Fruit fly (Drosophila melanogaster) whole organism, larva: ENCODE results near the gene Mob2.
A peak's percentile ranks its signal among the peaks of the same experiment; 100 is the strongest.
"Not testable (repeated sequence)": the region's sequence is repeated elsewhere in the genome, so short reads cannot be mapped to it uniquely, and the experiment has no call there.

Experiments
- noc ChIP-seq: fragments of 200-800 bp; sonication (Bioruptor generic); optimal IDR thresholded peaks from 3 replicates; lab custom pipeline; 2019; ENCODE audit warnings: missing biosample characterization, mild to moderate bottlenecking, missing genetic modification characterization, moderate library complexity

The Mob2 gene

DNA sequence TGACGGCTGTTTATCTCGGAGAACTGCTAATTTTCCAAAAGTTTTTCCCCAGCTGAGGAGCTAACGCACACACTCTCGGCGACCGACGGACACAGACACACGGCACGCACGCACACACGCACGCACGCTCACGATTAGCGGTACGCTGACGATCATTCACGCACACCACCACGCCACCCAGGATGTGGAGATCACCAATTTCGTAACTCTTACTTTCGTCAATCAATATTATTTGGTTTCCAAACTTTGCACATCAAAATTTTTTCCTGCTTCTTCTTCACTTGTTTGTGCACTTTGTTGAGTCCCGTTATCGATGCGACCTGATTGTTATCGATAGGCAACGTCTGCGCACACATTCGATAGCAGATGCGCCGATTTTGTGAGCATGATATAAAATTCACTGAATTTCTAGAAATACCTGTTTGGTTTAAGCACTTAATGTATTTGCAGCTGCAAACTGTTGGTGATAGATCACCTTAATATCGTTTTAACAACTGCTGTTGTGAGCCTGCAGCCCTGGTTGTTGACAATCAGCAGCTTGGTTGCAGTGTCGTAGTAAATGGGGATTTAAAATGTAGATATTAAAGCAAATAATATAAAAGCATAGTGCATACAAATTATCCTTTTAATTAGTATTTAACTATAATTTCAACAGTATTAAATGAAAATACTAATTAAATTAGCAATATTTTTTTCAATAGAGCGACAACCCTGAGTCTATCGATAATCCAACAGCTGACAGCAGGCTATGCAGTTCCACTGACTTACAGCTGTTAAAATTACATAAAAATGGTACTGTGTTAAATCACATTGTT lies at the start of gene Mob2, which contains the start of gene CG7394:
TSS of gene Mob2 (minus strand) at position 288 of the 815 bp plus-strand sequence.
TSS of gene CG7394 (plus strand) at position 51 of the 815 bp plus-strand sequence.
- TF ChIP-seq noc: peak; percentile 88

dm6 chr3L:11609835-11610234 lies 47.8 kb upstream of the Mob2 start, which contains the start of gene CG42832:
Gene CG42832, plus strand, starts transcription at chr3L:11610135.
- no peak for TF ChIP-seq noc

- TF ChIP-seq noc: no peak
Measured at dm6 chr3L:11609153-11609809, 47.2 kb upstream of the Mob2 start, which contains the start of gene Duba. Gene Duba, minus strand, starts transcription at chr3L:11609465.

DNA sequence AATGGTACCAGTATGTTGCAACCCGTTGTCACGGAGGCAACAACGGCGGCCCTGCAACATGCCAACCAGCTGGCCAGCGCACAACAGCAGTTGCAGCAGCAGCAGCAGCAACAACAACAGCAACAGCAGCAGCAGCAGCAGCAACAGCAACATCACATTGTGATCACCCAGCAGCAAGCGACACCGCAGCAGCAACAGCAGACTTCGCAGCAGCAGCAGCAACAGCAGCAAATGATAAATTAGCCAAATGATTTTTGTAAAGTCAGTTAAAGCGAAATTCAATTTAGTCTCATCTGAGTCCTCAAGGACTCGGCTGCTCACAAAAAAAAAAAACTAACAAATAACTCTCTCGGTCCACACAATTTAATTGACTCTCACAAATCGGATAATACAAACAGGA lies 42.2 kb upstream of the Mob2 start:
- TF ChIP-seq noc: no peak

- no peak for TF ChIP-seq noc
Measured at dm6 chr3L:11602040-11602439, 40.0 kb upstream of the Mob2 start.

DNA sequence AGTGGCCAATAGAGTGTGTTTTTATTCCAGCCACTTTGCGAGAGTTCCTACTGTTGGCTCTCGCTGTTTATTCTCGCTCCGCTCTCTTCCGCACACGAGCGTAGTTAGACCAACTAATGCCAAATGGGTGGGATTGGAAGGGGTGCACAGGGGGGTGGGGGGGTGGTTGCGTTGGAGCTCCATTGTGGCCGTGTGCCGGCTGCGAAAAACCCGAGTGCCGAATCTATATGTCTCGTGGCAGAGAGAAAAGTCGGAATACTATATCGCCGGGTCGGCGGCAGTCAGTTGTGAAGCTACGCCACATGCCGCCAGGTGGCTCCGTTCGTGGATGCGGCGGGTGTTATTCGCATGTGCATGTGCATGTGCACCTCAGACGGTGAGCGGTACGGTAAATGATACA lies 39.1 kb upstream of the Mob2 start:
- no peak for TF ChIP-seq noc

dm6 chr3L:11599965-11600420 lies 38.0 kb upstream of the Mob2 start, which contains the start of the genes CG14137 and CG46394:
Gene CG14137, minus strand, starts transcription at chr3L:11600065.
Gene CG46394, plus strand, starts transcription at chr3L:11600370.
- no peak for TF ChIP-seq noc

- no peak for TF ChIP-seq noc
Measured at dm6 chr3L:11599255-11599654, 37.2 kb upstream of the Mob2 start.

DNA sequence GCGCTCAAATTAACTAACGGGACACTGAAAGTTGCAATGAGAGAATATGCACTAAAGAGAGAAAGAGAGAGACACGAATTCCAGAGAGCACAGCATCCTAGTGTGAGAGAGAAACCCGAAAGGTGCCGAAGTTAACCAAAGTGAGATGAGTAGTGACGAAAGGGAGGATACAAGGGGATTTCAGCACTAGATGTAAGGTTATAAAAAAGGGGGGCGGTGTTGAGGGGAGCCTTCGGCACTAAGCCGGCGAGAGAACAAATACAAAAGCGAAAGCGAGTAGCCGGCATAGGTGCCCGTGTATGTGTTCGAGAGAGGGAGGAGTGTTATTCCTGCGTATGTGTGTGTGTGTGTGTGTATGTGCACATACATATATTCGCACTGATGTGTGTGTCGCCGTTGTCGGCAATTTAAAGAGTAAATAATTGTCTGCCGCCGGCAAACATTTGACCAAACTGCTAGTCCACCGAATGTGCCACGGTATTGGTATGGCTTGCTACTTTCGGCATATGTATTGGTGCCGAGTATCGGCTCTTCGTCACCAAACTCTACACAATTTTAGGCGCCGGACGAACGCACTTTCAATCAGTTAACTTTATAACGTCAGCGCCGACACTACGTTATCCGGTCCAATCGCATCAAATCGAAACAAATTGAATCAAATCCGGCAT lies 34.7 kb upstream of the Mob2 start, which contains the start of gene CG7368:
TSS of gene CG7368 (plus strand) at position 618 of the 668 bp plus-strand sequence.
- TF ChIP-seq noc: no peak

dm6 chr3L:11593778-11594177 lies 31.7 kb upstream of the Mob2 start:
- TF ChIP-seq noc: no peak

- TF ChIP-seq noc: no peak
Measured at dm6 chr3L:11591803-11592202, 29.8 kb upstream of the Mob2 start.

- TF ChIP-seq noc: no peak
Measured at dm6 chr3L:11591131-11591530, 29.1 kb upstream of the Mob2 start, which contains the start of gene CG33268. Gene CG33268, minus strand, starts transcription at chr3L:11591231.

DNA sequence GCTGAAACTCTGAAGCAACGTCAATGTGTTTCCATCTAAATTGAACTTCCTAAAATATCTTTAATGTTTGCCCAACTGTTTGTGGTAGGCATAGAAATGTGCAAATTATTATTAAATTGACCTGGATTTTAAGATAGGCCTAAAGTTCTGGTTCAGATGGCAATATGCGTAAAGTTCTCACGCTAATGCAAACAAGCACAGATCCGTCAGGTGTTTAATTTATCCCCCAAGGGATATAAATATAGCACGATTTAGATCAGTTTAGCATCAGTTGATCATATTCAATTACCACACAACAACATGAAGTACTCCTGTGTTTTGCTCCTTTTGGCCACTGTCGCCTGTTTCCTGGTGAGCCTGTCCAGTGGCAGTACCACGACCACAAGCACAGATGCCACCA lies 27.4 kb upstream of the Mob2 start, which contains the start of gene CG7377:
TSS of gene CG7377 (plus strand) at position 301 of the 400 bp plus-strand sequence.
- not testable (repeated sequence) for TF ChIP-seq noc

- TF ChIP-seq noc: no peak
Measured at dm6 chr3L:11588594-11588993, 26.6 kb upstream of the Mob2 start.

dm6 chr3L:11587720-11588580 lies 25.9 kb upstream of the Mob2 start, which contains the start of gene rt:
Gene rt, minus strand, starts transcription at chr3L:11587770.
- TF ChIP-seq noc: no peak
